Worm (Caenorhabditis elegans) whole organism, young adult: Measurements from ENCODE around the gene F53F8.7.

Source experiments
- atf-7 ChIP-seq: sonication (generic microtip); optimal IDR thresholded peaks from 2 replicates; lab custom pipeline; 2017; ENCODE audit warnings: mild to moderate bottlenecking, missing genetic modification characterization, missing compliant biosample characterization
- sea-2 ChIP-seq: fragments of 200-800 bp; sonication (Bioruptor generic); IDR thresholded peaks from 2 replicates; pipeline ENCODE4 v1.3.6; 2022; ENCODE audit warnings: missing genetic modification characterization, missing compliant biosample characterization
- unc-62 ChIP-seq: fragments of 150-350 bp; optimal IDR thresholded peaks from 2 replicates; lab custom pipeline; 2014; ENCODE audit warnings: missing biosample characterization, missing genetic modification reagents, missing genetic modification characterization

The F53F8.7 gene

DNA sequence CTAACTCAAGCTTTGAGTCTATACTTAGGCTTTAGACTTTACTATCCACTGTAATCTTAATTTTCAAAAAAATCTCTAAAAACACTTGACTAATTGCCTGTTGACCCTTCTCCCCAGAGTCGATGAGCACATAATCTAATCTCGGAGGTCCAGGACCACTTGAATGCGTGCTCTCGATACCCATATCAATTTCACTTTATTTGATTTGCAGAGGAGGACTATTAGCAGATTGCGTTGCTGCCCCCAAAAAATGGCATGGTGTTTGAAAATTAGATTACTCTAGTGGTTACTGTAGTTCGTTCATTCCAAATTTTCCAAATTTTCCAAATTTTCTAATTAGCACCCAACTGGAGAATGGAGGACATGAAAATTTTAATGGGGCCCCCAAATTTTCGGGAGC, 52.7 kb downstream of the F53F8.7 start:
- TF ChIP-seq unc-62 (GFP tag; lab: Kevin White, UChicago) (no peak), atf-7 (tag; lab: Kevin White, UChicago) (no peak), sea-2 (GFP tag; lab: Robert Waterston, UW) (no peak)
